Fruit fly (Drosophila melanogaster) whole organism, wandering third instar larva: ENCODE results near the gene Sodh2.
A peak's percentile ranks its signal among the peaks of the same experiment; 100 is the strongest.

Source experiments
- brk ChIP-seq: fragments of 200-800 bp; sonication (Bioruptor generic); optimal IDR thresholded peaks from 2 replicates; lab custom pipeline; 2016; ENCODE audit warnings: missing biosample characterization, mild to moderate bottlenecking, missing genetic modification characterization
- h ChIP-seq: fragments of 200-800 bp; sonication (Bioruptor generic); optimal IDR thresholded peaks from 3 replicates; lab custom pipeline; 2016; ENCODE audit warnings: missing biosample characterization, mild to moderate bottlenecking, missing genetic modification characterization
- psq ChIP-seq: fragments of 200-800 bp; sonication (Bioruptor generic); optimal IDR thresholded peaks from 3 replicates; lab custom pipeline; 2017; ENCODE audit warnings: missing biosample characterization, mild to moderate bottlenecking, missing genetic modification characterization, moderate library complexity

dm6 chr3R:10888633-10889519 is 12.7 kb downstream of the Sodh2 start:
- peak; percentile 60 for TF ChIP-seq psq (GFP tag; lab: Kevin White, UChicago)
- TF ChIP-seq h (GFP tag; lab: Kevin White, UChicago), result peak; percentile 46
- TF ChIP-seq brk, result no peak
